Worm (Caenorhabditis elegans): Measurements from ENCODE around the gene acs-4.

Gene acs-4

DNA sequence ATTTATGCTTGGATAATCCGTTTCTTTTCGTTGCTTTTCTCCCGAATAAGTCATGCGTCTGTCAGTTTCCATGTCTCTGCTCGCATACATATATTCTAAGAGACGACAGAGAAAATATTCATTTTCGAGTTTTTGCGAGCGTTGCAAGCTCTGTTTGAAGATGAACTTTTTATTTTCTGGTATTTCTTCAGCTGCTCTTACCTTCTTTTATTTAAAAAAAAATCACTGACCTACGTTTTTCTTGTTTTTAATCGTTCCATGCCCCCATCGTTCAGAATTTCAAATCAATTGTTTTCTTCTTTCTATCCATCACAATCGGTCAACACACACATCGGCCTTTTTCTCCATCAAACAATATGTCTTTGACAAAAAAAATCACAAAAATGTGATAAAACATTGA is 42.8 kb downstream of the acs-4 start:
- TF ChIP-seq aly-2 (tag; optimal IDR thresholded peaks at IDR 0.05) (no peak), xbp-1 (tag; optimal IDR thresholded peaks at IDR 0.05) (no peak), lin-15B (tag; optimal IDR thresholded peaks at IDR 0.05) (no peak), nhr-77 (tag; optimal IDR thresholded peaks at IDR 0.05) (no peak), elt-2 (tag; optimal IDR thresholded peaks at IDR 0.05) (no peak), skn-1 (tag; optimal IDR thresholded peaks at IDR 0.05) (no peak), lin-14 (GFP tag; optimal IDR thresholded peaks at IDR 0.05) (peak; percentile 0)

DNA sequence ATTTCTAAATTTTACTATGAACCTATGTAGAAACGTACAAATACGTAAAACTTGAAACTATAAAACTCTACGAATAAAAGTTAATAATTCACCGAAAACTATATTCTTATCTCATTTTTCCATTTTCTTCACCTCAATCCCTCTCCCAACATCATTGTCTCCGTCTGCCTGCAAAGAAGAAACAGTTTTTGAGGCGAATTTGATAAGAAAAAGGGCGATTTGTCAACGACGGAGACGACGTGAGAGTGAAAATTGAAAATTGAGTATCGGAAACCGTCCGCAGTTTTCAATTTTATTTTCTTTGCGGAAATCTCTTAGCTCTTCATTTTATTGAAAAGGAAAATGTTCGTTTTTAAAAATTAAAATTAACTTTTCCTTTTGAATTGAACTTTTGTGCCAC is 44.4 kb downstream of the acs-4 start:
- TF ChIP-seq blmp-1 (tag; optimal IDR thresholded peaks at IDR 0.05) (peak; percentile 94), nhr-20 (tag; optimal IDR thresholded peaks at IDR 0.05) (peak; percentile 2), grh-1 (GFP tag; IDR thresholded peaks at IDR 0.05) (no peak), elt-2 (tag; optimal IDR thresholded peaks at IDR 0.05) (peak; percentile 49), elt-3 (tag; optimal IDR thresholded peaks at IDR 0.05) (peak in 1 of 6 experiments; percentile 28), efl-1 (optimal IDR thresholded peaks at IDR 0.05) (no peak), efl-1 (GFP tag; optimal IDR thresholded peaks at IDR 0.05 in 1 of 2) (no peak), lin-14 (GFP tag; optimal IDR thresholded peaks at IDR 0.05) (peak; percentile 46), nhr-19 (GFP tag; conservative IDR thresholded peaks at IDR 0.05) (0 out of 2 replicates have a peak, but pooled peaks have one; percentile 9), lin-35 (GFP tag; optimal IDR thresholded peaks at IDR 0.05) (peak in 1 of 2 experiments; percentile 14)

DNA sequence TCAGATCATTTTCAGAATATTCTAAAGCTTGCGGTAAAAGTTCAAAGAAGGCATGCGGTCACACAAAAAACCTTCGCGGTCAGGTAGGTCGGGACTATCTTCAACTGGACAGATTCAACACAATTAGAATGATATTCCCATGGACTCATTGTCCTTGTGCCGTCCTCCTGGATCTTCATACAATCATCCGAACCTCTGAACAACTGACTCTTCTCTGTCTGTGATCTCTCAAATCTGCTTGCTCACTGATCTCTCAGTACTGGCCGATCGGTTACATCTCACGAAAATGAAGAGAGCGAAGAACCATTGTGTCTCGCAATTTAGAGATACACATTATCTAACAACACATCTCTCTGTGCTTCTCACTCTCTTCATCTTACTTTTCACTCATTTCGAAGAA is 47.9 kb downstream of the acs-4 start:
- TF ChIP-seq nhr-19 (GFP tag; conservative IDR thresholded peaks at IDR 0.05), result 0 out of 2 replicates have a peak, but pooled peaks have one; percentile 6
- no peak for TF ChIP-seq ceh-90 (tag; optimal IDR thresholded peaks at IDR 0.05)
- no peak for TF ChIP-seq irx-1 (tag; optimal IDR thresholded peaks at IDR 0.05)
- no peak for TF ChIP-seq tlp-1 (tag; optimal IDR thresholded peaks at IDR 0.05)
- TF ChIP-seq blmp-1 (tag; optimal IDR thresholded peaks at IDR 0.05), result no peak
- TF ChIP-seq snu-23 (GFP tag; optimal IDR thresholded peaks at IDR 0.05), result peak; percentile 9
- no peak for TF ChIP-seq snpc-4 (tag; optimal IDR thresholded peaks at IDR 0.05)
- TF ChIP-seq nhr-237 (tag; optimal IDR thresholded peaks at IDR 0.05), result no peak
- no peak for TF ChIP-seq elt-2 (tag; optimal IDR thresholded peaks at IDR 0.05)
- TF ChIP-seq nhr-71 (tag; optimal IDR thresholded peaks at IDR 0.05), result peak; percentile 49
- no peak for TF ChIP-seq lin-15B (tag; optimal IDR thresholded peaks at IDR 0.05)
- TF ChIP-seq lsy-2 (tag; optimal IDR thresholded peaks at IDR 0.05), result peak in 1 of 2 experiments; percentile 41
- TF ChIP-seq hpl-2 (GFP tag; optimal IDR thresholded peaks at IDR 0.05), result no peak
- no peak for TF ChIP-seq pqm-1 (tag; optimal IDR thresholded peaks at IDR 0.05)
- TF ChIP-seq efl-1 (optimal IDR thresholded peaks at IDR 0.05), result no peak
- TF ChIP-seq efl-1 (GFP tag; optimal IDR thresholded peaks at IDR 0.05 in 1 of 2), result peak in 1 of 2 experiments; percentile 44
- TF ChIP-seq egl-27 (tag; optimal IDR thresholded peaks at IDR 0.05), result no peak
- peak in 1 of 2 experiments; percentile 13 for TF ChIP-seq lin-35 (GFP tag; optimal IDR thresholded peaks at IDR 0.05)
- peak; percentile 62 for TF ChIP-seq lin-14 (GFP tag; optimal IDR thresholded peaks at IDR 0.05)
- TF ChIP-seq pag-3 (tag; optimal IDR thresholded peaks at IDR 0.05; ENCODE audit: borderline replicate concordance, insufficient read depth), result no peak
- no peak for TF ChIP-seq nhr-85 (tag)
- peak; percentile 63 for TF ChIP-seq rnt-1 (tag; optimal IDR thresholded peaks at IDR 0.05)
- TF ChIP-seq ama-1 (optimal IDR thresholded peaks at IDR 0.05), result no peak
- TF ChIP-seq jun-1 (tag; optimal IDR thresholded peaks at IDR 0.05), result no peak
- no peak for TF ChIP-seq unc-62 (GFP tag; optimal IDR thresholded peaks at IDR 0.05)
- TF ChIP-seq egl-13 (tag; optimal IDR thresholded peaks at IDR 0.05), result no peak
- no peak for TF ChIP-seq sup-37 (GFP tag; optimal IDR thresholded peaks at IDR 0.05)

DNA sequence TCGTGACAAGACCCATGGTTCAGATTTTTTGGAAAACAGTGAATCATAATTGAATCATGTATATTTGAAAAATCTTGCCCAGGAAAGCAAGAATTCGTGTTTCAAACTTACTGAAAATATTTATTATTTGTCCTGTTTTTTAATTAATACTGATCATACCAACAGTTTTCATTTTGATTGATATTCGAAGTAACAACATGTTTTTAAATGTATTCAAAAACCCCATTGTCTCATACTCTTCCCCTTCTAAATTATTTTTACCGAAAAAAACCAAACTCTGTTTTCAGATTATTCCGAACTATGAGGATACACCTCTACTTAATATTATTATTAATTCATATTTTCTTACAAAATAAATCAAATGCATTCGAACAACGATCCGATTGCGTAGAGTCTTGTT is 48.6 kb downstream of the acs-4 start, which contains the start of gene R151.1:
R151.1 (plus strand) TSS at position 301 of the 400 bp plus-strand sequence.
- TF ChIP-seq hlh-17 (GFP tag; optimal IDR thresholded peaks at IDR 0.05; ENCODE audit: borderline replicate concordance), result no peak
- no peak for TF ChIP-seq dsc-1 (tag; optimal IDR thresholded peaks at IDR 0.05)
- no peak for TF ChIP-seq unc-130 (tag; optimal IDR thresholded peaks at IDR 0.05)
- TF ChIP-seq unc-62 (GFP tag; optimal IDR thresholded peaks at IDR 0.05), result no peak
- no peak for TF ChIP-seq pax-3 (tag; optimal IDR thresholded peaks at IDR 0.05)
- no peak for TF ChIP-seq egl-27 (tag; optimal IDR thresholded peaks at IDR 0.05)
- no peak for TF ChIP-seq nhr-47 (tag; optimal IDR thresholded peaks at IDR 0.05)
- no peak for TF ChIP-seq xbp-1 (tag; optimal IDR thresholded peaks at IDR 0.05)
- TF ChIP-seq lsy-2 (tag; optimal IDR thresholded peaks at IDR 0.05), result no peak
- no peak for TF ChIP-seq elt-2 (tag; optimal IDR thresholded peaks at IDR 0.05)
